Worm (Caenorhabditis elegans): ENCODE data around the gene adal-1.

adal-1 gene

DNA sequence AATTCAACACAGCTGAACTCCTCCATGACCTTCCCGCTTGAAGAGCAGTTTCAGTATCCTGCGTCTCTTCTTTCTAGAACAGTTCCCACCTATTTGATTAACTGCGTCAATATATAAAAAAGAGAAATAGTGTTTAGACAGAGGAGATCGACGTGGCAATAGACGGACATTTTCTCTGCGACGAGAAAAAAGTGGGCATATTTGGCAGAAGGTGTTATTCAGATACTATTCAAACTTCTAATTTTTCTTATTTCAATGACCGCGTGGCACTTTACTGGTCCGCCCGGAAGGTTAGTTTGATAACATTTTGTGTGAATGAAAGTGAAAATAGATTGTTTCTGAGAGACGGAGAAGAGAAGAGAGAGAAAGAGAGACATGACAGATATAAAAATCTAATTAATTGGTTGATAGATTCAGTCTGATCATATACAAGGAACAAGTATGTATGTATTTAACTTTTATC lies 45.5 kb downstream of the adal-1 start, which contains the start of gene tbc-6 (continued):
- no peak for TF ChIP-seq R02D3.7 (tag; optimal IDR thresholded peaks at IDR 0.05)
- no peak for TF ChIP-seq alr-1 (tag; optimal IDR thresholded peaks at IDR 0.05)
- no peak for TF ChIP-seq nhr-6 (tag; optimal IDR thresholded peaks at IDR 0.05)

DNA sequence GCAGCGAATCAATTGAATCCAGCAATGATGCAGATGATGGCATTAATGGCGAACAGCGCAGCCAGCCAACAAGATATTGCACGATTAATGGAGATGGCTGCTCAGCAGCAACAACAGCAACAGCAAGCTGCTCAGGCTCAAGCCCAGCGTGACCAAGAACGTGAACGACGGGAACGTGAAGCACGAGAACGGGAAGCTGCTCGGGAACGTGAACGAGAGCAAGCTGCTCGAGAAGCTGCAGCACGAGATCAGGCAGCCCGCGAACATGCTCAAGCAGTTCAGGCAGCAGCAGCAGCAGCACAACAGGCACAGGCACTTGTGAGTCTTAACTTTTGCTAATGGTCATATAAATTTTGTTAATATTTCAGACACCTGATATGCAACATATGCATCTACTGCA lies 46.7 kb downstream of the adal-1 start:
- TF ChIP-seq nhr-11 (tag; optimal IDR thresholded peaks at IDR 0.05) (no peak), F13H6.1 (tag; optimal IDR thresholded peaks at IDR 0.05) (no peak)

DNA sequence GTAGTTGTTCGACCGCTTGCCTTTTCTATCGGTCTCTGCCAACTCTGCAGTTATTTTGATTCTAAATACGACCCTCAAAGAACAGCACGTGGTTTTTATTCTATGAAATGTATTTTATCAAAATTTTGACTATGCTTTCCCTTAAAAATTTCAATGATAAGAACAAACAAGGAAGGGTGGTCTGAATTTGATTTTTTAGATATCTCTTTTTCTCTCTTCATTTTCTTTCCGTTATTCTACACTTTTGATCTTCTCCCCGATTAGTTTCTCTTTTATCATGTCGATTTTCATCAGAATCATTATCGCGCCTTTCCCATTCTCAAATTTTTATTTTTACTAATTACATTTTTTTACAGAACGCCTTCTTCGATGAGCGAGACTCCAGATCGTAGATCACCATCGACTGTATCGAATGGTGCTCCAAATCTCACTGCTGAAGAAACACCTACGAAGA lies 48.4 kb downstream of the adal-1 start:
- TF ChIP-seq nhr-12 (tag; optimal IDR thresholded peaks at IDR 0.05): no peak
- TF ChIP-seq nhr-237 (tag; optimal IDR thresholded peaks at IDR 0.05): no peak
- TF ChIP-seq ztf-11 (tag; optimal IDR thresholded peaks at IDR 0.05): no peak
- TF ChIP-seq lsy-2 (tag; optimal IDR thresholded peaks at IDR 0.05): peak in 1 of 2 experiments; percentile 18
- TF ChIP-seq nhr-23 (tag; optimal IDR thresholded peaks at IDR 0.05): no peak
- TF ChIP-seq nhr-129 (tag; optimal IDR thresholded peaks at IDR 0.05): no peak
- no peak for TF ChIP-seq mbf-1 (tag; optimal IDR thresholded peaks at IDR 0.05)
- peak; percentile 74 for TF ChIP-seq egl-27 (tag; optimal IDR thresholded peaks at IDR 0.05)
- peak; percentile 42 for TF ChIP-seq blmp-1 (tag; optimal IDR thresholded peaks at IDR 0.05; ENCODE audit: insufficient read depth)
- no peak for TF ChIP-seq lin-11 (tag; optimal IDR thresholded peaks at IDR 0.05)
- no peak for TF ChIP-seq alr-1 (tag; optimal IDR thresholded peaks at IDR 0.05)
- TF ChIP-seq nhr-77 (tag; optimal IDR thresholded peaks at IDR 0.05): no peak
- no peak for TF ChIP-seq unc-62 (GFP tag; optimal IDR thresholded peaks at IDR 0.05)
- TF ChIP-seq nhr-6 (tag; optimal IDR thresholded peaks at IDR 0.05): no peak
- peak; percentile 18 for TF ChIP-seq gmeb-1 (tag; optimal IDR thresholded peaks at IDR 0.05)
- TF ChIP-seq nhr-21 (tag; optimal IDR thresholded peaks at IDR 0.05): no peak
- no peak for TF ChIP-seq nhr-10 (tag; optimal IDR thresholded peaks at IDR 0.05)
- no peak for TF ChIP-seq ceh-82 (tag; optimal IDR thresholded peaks at IDR 0.05)
- TF ChIP-seq C34F6.9 (tag; optimal IDR thresholded peaks at IDR 0.05): peak; percentile 6
- TF ChIP-seq elt-1 (tag; optimal IDR thresholded peaks at IDR 0.05): no peak
- TF ChIP-seq crh-2 (tag; optimal IDR thresholded peaks at IDR 0.05): no peak
- no peak for TF ChIP-seq peb-1 (tag; optimal IDR thresholded peaks at IDR 0.05)
- peak; percentile 3 for TF ChIP-seq nhr-25 (tag; optimal IDR thresholded peaks at IDR 0.05)
- peak; percentile 29 for TF ChIP-seq fos-1 (tag; optimal IDR thresholded peaks at IDR 0.05)

DNA sequence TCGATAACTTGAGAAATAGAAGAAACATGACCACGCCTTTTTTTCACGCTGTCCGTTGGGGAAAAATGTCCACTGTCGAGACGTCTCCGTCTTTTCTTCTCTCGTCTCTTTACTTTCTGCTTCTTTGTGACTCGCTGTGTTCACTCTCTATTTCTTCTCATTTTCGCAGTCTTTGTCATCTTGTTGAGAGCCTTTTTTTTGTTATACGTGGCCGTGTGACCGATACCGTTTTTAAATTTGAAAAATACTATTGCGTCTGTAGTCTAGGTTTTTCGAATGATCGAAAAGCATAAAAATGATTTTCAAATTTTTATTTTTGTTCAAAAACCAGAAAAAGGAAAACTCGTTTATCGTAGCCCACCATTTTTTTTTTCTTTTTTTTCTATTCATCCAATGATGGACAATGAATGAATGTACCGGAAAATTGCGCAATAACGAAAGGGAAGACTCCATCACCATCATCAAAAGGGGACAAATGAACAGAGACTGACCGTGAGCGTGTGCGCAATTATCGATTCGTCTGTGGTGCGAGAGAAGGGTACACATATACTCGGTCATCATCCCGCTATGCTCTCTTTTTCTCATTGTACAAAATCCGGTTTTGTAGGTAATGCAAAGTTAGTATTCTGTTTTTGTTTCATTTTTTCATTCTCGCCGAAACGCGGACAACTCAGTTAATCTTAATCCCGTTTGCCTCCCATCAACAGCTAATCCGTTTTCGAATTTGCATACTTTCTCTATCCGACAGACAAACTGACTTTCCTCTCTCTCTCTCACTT lies 49.0 kb downstream of the adal-1 start:
- TF ChIP-seq snpc-4 (tag; optimal IDR thresholded peaks at IDR 0.05) (no peak), mbf-1 (tag; optimal IDR thresholded peaks at IDR 0.05) (no peak), lsy-2 (tag; optimal IDR thresholded peaks at IDR 0.05) (peak in 1 of 2 experiments; percentile 31), egl-27 (tag; optimal IDR thresholded peaks at IDR 0.05) (peak; percentile 47), sma-9 (GFP tag; optimal IDR thresholded peaks at IDR 0.05) (peak; percentile 5), sma-9 (tag; optimal IDR thresholded peaks at IDR 0.05) (no peak), nhr-129 (tag; optimal IDR thresholded peaks at IDR 0.05) (peak; percentile 24), unc-55 (GFP tag; optimal IDR thresholded peaks at IDR 0.05) (peak; percentile 38), C34F6.9 (tag; optimal IDR thresholded peaks at IDR 0.05) (peak; percentile 30), elt-1 (tag; optimal IDR thresholded peaks at IDR 0.05) (no peak), F13H6.1 (tag; optimal IDR thresholded peaks at IDR 0.05) (no peak), crh-2 (tag; optimal IDR thresholded peaks at IDR 0.05) (peak; percentile 20)

DNA sequence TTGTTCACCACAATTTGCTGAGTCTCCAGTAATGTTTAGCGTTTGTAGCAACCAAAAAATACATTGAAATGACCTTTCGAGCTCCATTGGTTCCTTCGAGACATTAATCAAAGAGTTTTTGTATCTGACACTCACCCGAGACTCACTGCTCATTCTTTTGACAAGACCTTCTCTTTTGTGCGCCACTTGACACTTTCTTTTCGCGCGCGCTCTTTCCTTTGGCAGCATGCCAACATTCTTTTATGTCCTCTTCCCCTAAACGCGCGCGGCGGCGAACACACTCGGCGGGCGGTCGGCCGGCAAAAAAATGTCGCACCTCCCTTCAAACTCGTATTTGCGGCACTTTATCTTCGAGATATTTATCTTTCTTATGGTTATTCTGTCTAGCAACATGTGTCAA lies 49.8 kb downstream of the adal-1 start:
- TF ChIP-seq mab-5 (tag; optimal IDR thresholded peaks at IDR 0.05): peak; percentile 9
- peak; percentile 47 for TF ChIP-seq sma-9 (GFP tag; optimal IDR thresholded peaks at IDR 0.05)
- TF ChIP-seq sma-9 (tag; optimal IDR thresholded peaks at IDR 0.05): no peak
- no peak for TF ChIP-seq nhr-10 (tag; optimal IDR thresholded peaks at IDR 0.05)
- TF ChIP-seq egl-27 (tag; optimal IDR thresholded peaks at IDR 0.05): peak; percentile 39
- TF ChIP-seq sma-3 (GFP tag; optimal IDR thresholded peaks at IDR 0.05): peak; percentile 8
- no peak for TF ChIP-seq nhr-77 (tag; optimal IDR thresholded peaks at IDR 0.05)
- TF ChIP-seq nhr-25 (tag; optimal IDR thresholded peaks at IDR 0.05): peak; percentile 6
- peak; percentile 54 for TF ChIP-seq F13H6.1 (tag; optimal IDR thresholded peaks at IDR 0.05)

Measured in whole organism, L2 larva.